Worm (Caenorhabditis elegans) whole organism, late embryonic: ENCODE results near the gene Y55F3AM.9.

Source experiments
- F13H6.1 ChIP-seq: sonication (generic microtip); optimal IDR thresholded peaks from 2 replicates; lab custom pipeline; 2016; ENCODE audit warnings: missing genetic modification characterization, missing compliant biosample characterization
- ceh-18 ChIP-seq: sonication (generic microtip); optimal IDR thresholded peaks from 2 replicates; lab custom pipeline; 2016; ENCODE audit warnings: missing genetic modification characterization, missing compliant biosample characterization
- ceh-9 ChIP-seq: sonication (generic microtip); optimal IDR thresholded peaks from 2 replicates; lab custom pipeline; 2016; ENCODE audit warnings: mild to moderate bottlenecking, missing genetic modification characterization, inconsistent platforms, missing compliant biosample characterization
- elt-2 ChIP-seq: sonication (generic microtip); optimal IDR thresholded peaks from 2 replicates; lab custom pipeline; 2016; ENCODE audit warnings: missing genetic modification reagents, missing genetic modification characterization, missing compliant biosample characterization
- elt-4 ChIP-seq: sonication (generic microtip); optimal IDR thresholded peaks from 2 replicates; lab custom pipeline; 2016; ENCODE audit warnings: missing genetic modification characterization, missing compliant biosample characterization
- nhr-11 ChIP-seq: fragments of 150-350 bp; optimal IDR thresholded peaks from 2 replicates; lab custom pipeline; 2014; ENCODE audit warnings: missing biosample characterization, missing genetic modification characterization
- pha-4 ChIP-seq: fragments of 150-350 bp; optimal IDR thresholded peaks from 2 replicates; lab custom pipeline; 2018; ENCODE audit warnings: missing biosample characterization, missing genetic modification reagents, missing genetic modification characterization
- pqm-1 ChIP-seq: sonication (generic microtip); optimal IDR thresholded peaks from 2 replicates; lab custom pipeline; 2016; ENCODE audit warnings: missing genetic modification characterization, missing compliant biosample characterization

DNA sequence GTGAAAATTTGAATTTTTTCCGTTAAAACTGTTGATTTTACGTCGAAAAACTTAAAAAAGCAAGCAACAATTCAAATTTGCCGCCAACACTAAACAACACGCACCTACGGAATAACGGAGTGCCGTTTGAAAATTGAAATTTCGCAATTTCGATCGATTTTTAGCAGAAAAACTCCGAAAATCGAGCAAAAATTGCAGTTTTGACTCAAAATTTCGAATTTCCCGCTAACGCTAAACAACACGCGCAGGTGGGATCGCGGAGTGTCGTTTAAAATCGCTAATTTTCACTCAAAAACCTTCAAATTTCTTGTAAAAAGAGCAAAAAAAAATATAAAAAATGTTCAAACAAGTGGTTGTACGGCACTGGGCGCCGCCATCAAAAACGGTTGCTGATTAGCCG, 49.0 kb upstream of the Y55F3AM.9 start:
- no peak for TF ChIP-seq pqm-1 (tag; lab: Kevin White, UChicago)
- no peak for TF ChIP-seq elt-2 (tag; lab: Kevin White, UChicago)
- TF ChIP-seq ceh-9, result no peak
- no peak for TF ChIP-seq ceh-18 (tag; lab: Kevin White, UChicago)
- TF ChIP-seq F13H6.1, result no peak
- no peak for TF ChIP-seq elt-4 (tag; lab: Kevin White, UChicago)
- TF ChIP-seq nhr-11 (tag; lab: Kevin White, UChicago), result no peak
- TF ChIP-seq pha-4 (tag; lab: Kevin White, UChicago), result no peak
